Worm (Caenorhabditis elegans) whole organism, early embryonic: ENCODE results near the gene F08G12.5.

Source experiments
- B0310.2 ChIP-seq: sonication (generic microtip); optimal IDR thresholded peaks from 2 replicates; lab custom pipeline; 2016; ENCODE audit warnings: mild to moderate bottlenecking, missing genetic modification characterization, missing compliant biosample characterization
- F13C5.2 ChIP-seq: sonication (generic microtip); optimal IDR thresholded peaks from 2 replicates; lab custom pipeline; 2017; ENCODE audit warnings: mild to moderate bottlenecking, missing genetic modification characterization, inconsistent platforms, missing compliant biosample characterization
- ama-1 ChIP-seq: fragments of 150-350 bp; optimal IDR thresholded peaks from 2 replicates; lab custom pipeline; 2014
- ceh-13 ChIP-seq: fragments of 200-800 bp; sonication (Bioruptor generic); optimal IDR thresholded peaks from 2 replicates; lab custom pipeline; 2018; ENCODE audit warnings: mild to moderate bottlenecking, missing genetic modification characterization, missing compliant biosample characterization
- ets-7 ChIP-seq: sonication (generic microtip); optimal IDR thresholded peaks from 2 replicates; lab custom pipeline; 2016; ENCODE audit warnings: missing genotype, missing genetic modification characterization, missing compliant biosample characterization
- flt-1 ChIP-seq: fragments of 200-800 bp; sonication (Bioruptor generic); IDR thresholded peaks from 2 replicates; pipeline ENCODE4 v1.3.6; 2022; ENCODE audit warnings: missing genetic modification characterization, missing compliant biosample characterization
- hmbx-1 ChIP-seq: sonication (generic microtip); optimal IDR thresholded peaks from 2 replicates; lab custom pipeline; 2016; ENCODE audit warnings: mild to moderate bottlenecking, missing genetic modification characterization, missing compliant biosample characterization
- scrt-1 ChIP-seq: fragments of 200-800 bp; sonication (Bioruptor generic); IDR thresholded peaks from 2 replicates; pipeline ENCODE4 v1.3.6; 2022; ENCODE audit warnings: missing genetic modification characterization, missing compliant biosample characterization
- tbx-11 ChIP-seq: fragments of 200-800 bp; sonication (Bioruptor generic); IDR thresholded peaks from 2 replicates; pipeline ENCODE4 v1.3.6; 2022; ENCODE audit warnings: missing genetic modification characterization, missing compliant biosample characterization
- tbx-37 ChIP-seq: fragments of 200-800 bp; sonication (Bioruptor generic); conservative IDR thresholded peaks from 2 replicates; pipeline ENCODE4 v1.3.6; 2022; ENCODE audit warnings: missing genetic modification reagents, missing genetic modification characterization, missing compliant biosample characterization

- no peak for TF ChIP-seq tbx-37 (GFP tag; lab: Robert Waterston, UW)
- TF ChIP-seq flt-1 (GFP tag; lab: Robert Waterston, UW) = no peak
- no peak for TF ChIP-seq ceh-13 (GFP tag; lab: Kevin White, UChicago)
- no peak for TF ChIP-seq scrt-1
- no peak for TF ChIP-seq tbx-11
- no peak for TF ChIP-seq ama-1 (lab: Kevin White, UChicago)
- no peak for TF ChIP-seq F13C5.2 (tag; lab: Kevin White, UChicago)
- no peak for TF ChIP-seq B0310.2 (tag; lab: Kevin White, UChicago)
- TF ChIP-seq ets-7 (tag; lab: Kevin White, UChicago) = no peak
- no peak for TF ChIP-seq hmbx-1 (tag; lab: Kevin White, UChicago)
These were observed at the start of gene F08G12.5 for ce11 chrX:11310285-11310838.
